Worm (Caenorhabditis elegans) whole organism, L2 larva: ENCODE results near the gene prp-21.

Experiments
- aly-2 ChIP-seq: fragments of 150-350 bp; optimal IDR thresholded peaks from 2 replicates; lab custom pipeline; 2014; ENCODE audit warnings: missing biosample characterization, missing genetic modification characterization
- fos-1 ChIP-seq: fragments of 150-350 bp; optimal IDR thresholded peaks from 2 replicates; lab custom pipeline; 2014; ENCODE audit warnings: missing biosample characterization, missing genetic modification characterization
- lin-39 ChIP-seq: fragments of 150-350 bp; optimal IDR thresholded peaks from 2 replicates; lab custom pipeline; 2014; ENCODE audit warnings: missing biosample characterization, missing genetic modification reagents, missing genetic modification characterization
- nhr-12 ChIP-seq: fragments of 150-350 bp; optimal IDR thresholded peaks from 2 replicates; lab custom pipeline; 2014; ENCODE audit warnings: missing biosample characterization, missing genetic modification characterization
- nhr-237 ChIP-seq: fragments of 150-350 bp; optimal IDR thresholded peaks from 2 replicates; lab custom pipeline; 2014; ENCODE audit warnings: missing biosample characterization, missing genetic modification characterization
- nhr-25 ChIP-seq: fragments of 150-350 bp; sonication (generic microtip); optimal IDR thresholded peaks from 3 replicates; lab custom pipeline; 2014; ENCODE audit warnings: missing biosample characterization, missing genetic modification characterization
- nhr-77 ChIP-seq: fragments of 150-350 bp; optimal IDR thresholded peaks from 2 replicates; lab custom pipeline; 2014; ENCODE audit warnings: missing biosample characterization, missing genetic modification characterization
- snpc-4 ChIP-seq: fragments of 150-350 bp; optimal IDR thresholded peaks from 2 replicates; lab custom pipeline; 2014; ENCODE audit warnings: missing biosample characterization, missing genetic modification characterization
- unc-39 ChIP-seq: fragments of 150-350 bp; optimal IDR thresholded peaks from 2 replicates; lab custom pipeline; 2014; ENCODE audit warnings: missing biosample characterization, missing genetic modification characterization
- unc-62 ChIP-seq: fragments of 150-350 bp; optimal IDR thresholded peaks from 2 replicates; lab custom pipeline; 2014; ENCODE audit warnings: missing biosample characterization, missing genetic modification reagents, missing genetic modification characterization
- zag-1 ChIP-seq: fragments of 150-350 bp; optimal IDR thresholded peaks from 2 replicates; lab custom pipeline; 2014; ENCODE audit warnings: missing biosample characterization, missing genetic modification characterization
- ztf-11 ChIP-seq: sonication (generic microtip); optimal IDR thresholded peaks from 2 replicates; lab custom pipeline; 2017; ENCODE audit warnings: missing biosample characterization, missing genetic modification characterization

DNA sequence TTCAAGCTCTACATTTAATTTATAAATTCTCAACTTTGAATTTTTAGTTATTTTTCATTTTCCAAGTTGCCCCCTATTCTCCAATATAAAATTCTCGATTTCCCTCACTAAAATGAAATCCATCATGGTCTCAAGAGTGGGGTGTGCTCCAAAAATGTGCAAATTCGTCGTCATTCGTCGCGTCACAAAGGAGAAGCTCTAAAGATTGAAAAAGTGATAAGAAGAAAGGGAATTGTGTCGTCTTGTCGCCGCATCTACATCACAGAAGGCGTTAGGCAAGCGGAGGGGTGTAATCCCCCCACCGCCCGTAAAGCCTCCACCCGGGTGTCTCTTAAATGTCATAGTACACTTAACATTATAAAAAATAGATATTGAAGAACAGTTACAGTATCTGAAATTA lies 27.3 kb downstream of the prp-21 start:
- TF ChIP-seq nhr-25 (tag; lab: Kevin White, UChicago) (no peak), snpc-4 (tag; lab: Kevin White, UChicago) (no peak), unc-62 (GFP tag; lab: Kevin White, UChicago) (no peak), nhr-237 (no peak), nhr-77 (tag; lab: Kevin White, UChicago) (no peak), ztf-11 (tag; lab: Kevin White, UChicago) (no peak), fos-1 (no peak), zag-1 (tag; lab: Kevin White, UChicago) (no peak), aly-2 (tag; lab: Kevin White, UChicago) (no peak), unc-39 (tag; lab: Kevin White, UChicago) (no peak), nhr-12 (tag; lab: Kevin White, UChicago) (no peak), lin-39 (tag; lab: Kevin White, UChicago) (no peak)
